Worm (Caenorhabditis elegans) whole organism, L3 larva: Measurements from ENCODE around the gene frpr-4.

ENCODE experiments used
- R02D3.7 ChIP-seq: fragments of 150-350 bp; optimal IDR thresholded peaks from 2 replicates; lab custom pipeline; 2014; ENCODE audit warnings: missing biosample characterization, missing genetic modification characterization
- ZK546.5 ChIP-seq: sonication (generic microtip); optimal IDR thresholded peaks from 2 replicates; lab custom pipeline; 2017; ENCODE audit warnings: missing biosample characterization, missing genetic modification characterization
- ama-1 ChIP-seq: fragments of 150-350 bp; optimal IDR thresholded peaks from 2 replicates; lab custom pipeline; 2018
- ceh-16 ChIP-seq: sonication (generic microtip); optimal IDR thresholded peaks from 2 replicates; lab custom pipeline; 2017; ENCODE audit warnings: missing biosample characterization, missing genetic modification characterization
- ceh-28 ChIP-seq: fragments of 150-350 bp; optimal IDR thresholded peaks from 2 replicates; lab custom pipeline; 2014; ENCODE audit warnings: missing biosample characterization, missing genetic modification reagents, missing genetic modification characterization
- ceh-82 ChIP-seq: fragments of 150-350 bp; optimal IDR thresholded peaks from 2 replicates; lab custom pipeline; 2014; ENCODE audit warnings: missing biosample characterization, missing genetic modification characterization
- ceh-9 ChIP-seq: sonication (generic microtip); optimal IDR thresholded peaks from 2 replicates; lab custom pipeline; 2018; ENCODE audit warnings: missing biosample characterization, missing genetic modification characterization
- egl-27 ChIP-seq: sonication (generic microtip); optimal IDR thresholded peaks from 4 replicates; lab custom pipeline; 2017; ENCODE audit warnings: missing biosample characterization, missing genetic modification reagents, missing genetic modification characterization
- egl-5 ChIP-seq: fragments of 150-350 bp; optimal IDR thresholded peaks from 2 replicates; lab custom pipeline; 2017; ENCODE audit warnings: missing biosample characterization, missing genetic modification reagents, missing genetic modification characterization, inconsistent platforms
- elt-1 ChIP-seq: fragments of 150-350 bp; optimal IDR thresholded peaks from 2 replicates; lab custom pipeline; 2014; ENCODE audit warnings: missing biosample characterization, missing genetic modification characterization
- elt-2 ChIP-seq: sonication (generic microtip); optimal IDR thresholded peaks from 2 replicates; lab custom pipeline; 2016; ENCODE audit warnings: missing genetic modification reagents, mild to moderate bottlenecking, missing genetic modification characterization, missing compliant biosample characterization
- elt-3 ChIP-seq, 3 experiments: fragments of 150-350 bp in 1 of 3; sonication (generic microtip) in 2 of 3; optimal IDR thresholded peaks; 2 replicates in 2 of 3; 4 replicates in 1 of 3; lab custom pipeline; 2014 to 2017; ENCODE audit warnings: missing biosample characterization in 3 of 3, missing genetic modification characterization in 3 of 3
- eor-1 ChIP-seq, 2 experiments: fragments of 150-350 bp; optimal IDR thresholded peaks; 2 replicates each; lab custom pipeline; 2014 to 2018; ENCODE audit warnings: missing biosample characterization in 2 of 2, missing genetic modification characterization in 2 of 2
- fkh-10 ChIP-seq: sonication (generic microtip); optimal IDR thresholded peaks from 2 replicates; lab custom pipeline; 2017; ENCODE audit warnings: missing biosample characterization, missing genetic modification reagents, missing genetic modification characterization
- fos-1 ChIP-seq: fragments of 150-350 bp; optimal IDR thresholded peaks from 2 replicates; lab custom pipeline; 2014; ENCODE audit warnings: missing biosample characterization, missing genetic modification characterization
- hmg-11 ChIP-seq: sonication (generic microtip); optimal IDR thresholded peaks from 2 replicates; lab custom pipeline; 2016; ENCODE audit warnings: missing genetic modification characterization, missing compliant biosample characterization
- jun-1 ChIP-seq: fragments of 150-350 bp; optimal IDR thresholded peaks from 2 replicates; lab custom pipeline; 2014; ENCODE audit warnings: missing biosample characterization, missing genetic modification reagents, missing genetic modification characterization
- lin-15B ChIP-seq: fragments of 150-350 bp; optimal IDR thresholded peaks from 2 replicates; lab custom pipeline; 2014; ENCODE audit warnings: missing biosample characterization, missing genetic modification characterization
- lin-39 ChIP-seq: fragments of 150-350 bp; optimal IDR thresholded peaks from 2 replicates; lab custom pipeline; 2018; ENCODE audit warnings: missing biosample characterization, missing genetic modification reagents, missing genetic modification characterization
- lsy-12 ChIP-seq: sonication (generic microtip); optimal IDR thresholded peaks from 2 replicates; lab custom pipeline; 2016; ENCODE audit warnings: mild to moderate bottlenecking, missing genetic modification characterization, missing compliant biosample characterization
- mml-1 ChIP-seq: fragments of 150-350 bp; sonication (generic microtip); optimal IDR thresholded peaks from 3 replicates; lab custom pipeline; 2014; ENCODE audit warnings: missing biosample characterization, missing genetic modification characterization
- nfya-1 ChIP-seq: sonication (generic microtip); optimal IDR thresholded peaks from 2 replicates; lab custom pipeline; 2017; ENCODE audit warnings: missing genetic modification characterization, mild to moderate bottlenecking, missing compliant biosample characterization, antibody characterized with exemption, moderate library complexity; ENCODE audit not compliant: insufficient read depth
- nhr-11 ChIP-seq: fragments of 150-350 bp; optimal IDR thresholded peaks from 2 replicates; lab custom pipeline; 2014; ENCODE audit warnings: missing biosample characterization, missing genetic modification characterization
- nhr-12 ChIP-seq: fragments of 150-350 bp; optimal IDR thresholded peaks from 2 replicates; lab custom pipeline; 2014; ENCODE audit warnings: missing biosample characterization, missing genetic modification characterization
- nhr-23 ChIP-seq: fragments of 150-350 bp; optimal IDR thresholded peaks from 2 replicates; lab custom pipeline; 2014; ENCODE audit warnings: missing biosample characterization, missing genetic modification reagents, missing genetic modification characterization
- nhr-237 ChIP-seq: fragments of 150-350 bp; optimal IDR thresholded peaks from 2 replicates; lab custom pipeline; 2014; ENCODE audit warnings: missing biosample characterization, missing genetic modification characterization
- nhr-43 ChIP-seq: sonication (generic microtip); optimal IDR thresholded peaks from 2 replicates; lab custom pipeline; 2016; ENCODE audit warnings: mild to moderate bottlenecking, missing genetic modification characterization, missing compliant biosample characterization; ENCODE audit not compliant: poor library complexity, severe bottlenecking
- nhr-77 ChIP-seq: fragments of 150-350 bp; optimal IDR thresholded peaks from 2 replicates; lab custom pipeline; 2014; ENCODE audit warnings: missing biosample characterization, missing genetic modification characterization
- pha-4 ChIP-seq: fragments of 150-350 bp; optimal IDR thresholded peaks from 2 replicates; lab custom pipeline; 2014; ENCODE audit warnings: missing biosample characterization, missing genetic modification reagents, missing genetic modification characterization
- pqm-1 ChIP-seq: fragments of 150-350 bp; optimal IDR thresholded peaks from 2 replicates; lab custom pipeline; 2017; ENCODE audit warnings: missing biosample characterization, missing genetic modification characterization, inconsistent platforms
- sea-2 ChIP-seq: fragments of 150-350 bp; sonication (generic microtip); optimal IDR thresholded peaks from 4 replicates; lab custom pipeline; 2014; ENCODE audit warnings: missing biosample characterization, missing genetic modification reagents, missing genetic modification characterization
- skn-1 ChIP-seq: fragments of 150-350 bp; optimal IDR thresholded peaks from 2 replicates; lab custom pipeline; 2014; ENCODE audit warnings: missing biosample characterization, missing genetic modification characterization
- snpc-4 ChIP-seq: fragments of 150-350 bp; optimal IDR thresholded peaks from 2 replicates; lab custom pipeline; 2014; ENCODE audit warnings: missing biosample characterization, missing genetic modification characterization
- tbx-2 ChIP-seq: sonication (generic microtip); optimal IDR thresholded peaks from 2 replicates; lab custom pipeline; 2016; ENCODE audit warnings: mild to moderate bottlenecking, missing genetic modification characterization, missing compliant biosample characterization
- unc-39 ChIP-seq: sonication (generic microtip); optimal IDR thresholded peaks from 4 replicates; lab custom pipeline; 2017; ENCODE audit warnings: missing biosample characterization, missing genetic modification characterization
- unc-62 ChIP-seq: fragments of 150-350 bp; sonication (generic microtip); optimal IDR thresholded peaks from 4 replicates; lab custom pipeline; 2014; ENCODE audit warnings: missing biosample characterization, missing genetic modification reagents, missing genetic modification characterization
- zag-1 ChIP-seq: fragments of 150-350 bp; optimal IDR thresholded peaks from 2 replicates; lab custom pipeline; 2014; ENCODE audit warnings: missing biosample characterization, missing genetic modification characterization
- ztf-11 ChIP-seq: fragments of 150-350 bp; optimal IDR thresholded peaks from 2 replicates; lab custom pipeline; 2014; ENCODE audit warnings: missing biosample characterization, missing genetic modification characterization

The frpr-4 gene

DNA sequence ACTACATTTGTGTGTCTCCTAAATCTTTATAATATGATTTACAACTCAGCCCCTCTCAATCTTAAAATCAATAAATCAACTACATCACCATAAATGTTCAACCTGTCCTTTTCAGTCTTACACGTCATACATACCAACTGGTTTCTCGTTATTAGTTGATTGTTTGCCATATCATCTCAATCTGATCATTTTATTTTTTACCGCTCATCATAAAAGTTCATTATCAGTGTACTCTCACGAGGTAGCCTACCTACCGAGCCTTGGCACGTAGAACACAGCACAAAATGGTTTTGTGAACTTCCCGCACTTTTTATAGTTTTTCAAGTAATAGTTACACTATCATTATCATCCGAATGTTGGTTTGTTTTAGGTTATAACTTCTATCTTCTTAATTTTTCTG lies 25.8 kb upstream of the frpr-4 start:
- TF ChIP-seq jun-1 (tag; lab: Kevin White, UChicago) (peak; percentile 62), ceh-28 (tag; lab: Kevin White, UChicago) (peak; percentile 27), unc-39 (tag; lab: Kevin White, UChicago) (no peak), elt-2 (tag; lab: Kevin White, UChicago) (peak; percentile 97), pqm-1 (peak; percentile 71), ceh-82 (tag; lab: Kevin White, UChicago) (no peak), nhr-43 (tag; lab: Kevin White, UChicago) (peak; percentile 5)

DNA sequence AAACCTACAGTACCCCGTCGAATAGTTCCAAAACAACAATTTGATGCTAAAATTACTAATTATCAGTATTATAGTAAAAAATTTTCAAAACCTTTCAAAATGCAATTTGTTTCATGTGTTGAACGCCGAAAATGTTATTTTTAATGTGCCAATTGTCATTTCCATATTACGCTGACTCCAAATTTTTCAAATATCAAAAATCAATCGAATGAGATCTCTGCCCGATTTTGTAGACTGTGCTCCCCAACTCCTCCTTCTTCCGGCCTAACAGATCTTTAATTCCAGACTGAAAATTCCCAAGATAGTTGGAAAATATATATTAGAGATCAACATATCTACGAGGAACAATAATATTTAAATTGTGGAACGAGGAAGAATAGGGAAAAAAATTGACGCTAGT lies 22.4 kb upstream of the frpr-4 start:
- no peak for TF ChIP-seq skn-1 (tag; lab: Kevin White, UChicago)
- TF ChIP-seq ama-1 (lab: Kevin White, UChicago), result peak; percentile 80
- TF ChIP-seq lin-15B (tag; lab: Kevin White, UChicago), result no peak
- TF ChIP-seq pqm-1, result peak; percentile 28
- TF ChIP-seq nhr-237, result no peak
- TF ChIP-seq ztf-11 (tag; lab: Kevin White, UChicago), result no peak
- TF ChIP-seq sea-2, result no peak
- TF ChIP-seq elt-2 (tag; lab: Kevin White, UChicago), result peak; percentile 53
- TF ChIP-seq, all 47 proteins: peak for 3

DNA sequence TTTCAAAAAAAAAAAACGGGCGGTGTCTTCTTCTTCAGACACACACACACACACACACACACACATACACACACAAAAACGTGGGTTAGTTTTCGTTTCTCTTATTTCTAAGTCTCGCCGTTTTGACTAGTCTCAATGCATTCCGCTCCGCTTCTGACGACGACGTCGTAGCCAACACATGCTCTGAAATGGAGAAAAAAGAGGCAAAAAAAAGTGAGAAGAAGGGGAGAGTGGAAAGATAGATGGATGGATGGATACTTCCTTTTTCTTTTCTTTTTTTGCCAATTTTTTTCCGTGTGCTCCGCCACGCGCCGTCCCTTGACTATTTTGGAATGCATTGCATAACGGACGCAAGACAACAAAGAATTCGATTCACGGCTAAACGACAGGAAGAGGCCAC lies 21.4 kb upstream of the frpr-4 start:
- TF ChIP-seq R02D3.7 (tag; lab: Kevin White, UChicago) (no peak), lsy-12 (tag; lab: Kevin White, UChicago) (no peak), nhr-237 (no peak), zag-1 (no peak), fkh-10 (peak; percentile 57), pha-4 (tag; lab: Kevin White, UChicago) (no peak), eor-1 (tag; optimal IDR thresholded peaks at IDR 0.05; lab: Kevin White, UChicago) (no peak), elt-2 (tag; lab: Kevin White, UChicago) (no peak), sea-2 (no peak), ceh-16 (tag; lab: Kevin White, UChicago) (no peak), fos-1 (no peak), nhr-23 (tag; lab: Kevin White, UChicago) (no peak), nfya-1 (tag; lab: Kevin White, UChicago) (peak; percentile 57), mml-1 (tag; lab: Kevin White, UChicago) (no peak), unc-62 (no peak), ama-1 (lab: Kevin White, UChicago) (no peak), nhr-11 (no peak), egl-27 (tag; lab: Kevin White, UChicago) (no peak), jun-1 (tag; lab: Kevin White, UChicago) (no peak), ztf-11 (tag; lab: Kevin White, UChicago) (no peak), nhr-12 (tag; lab: Kevin White, UChicago) (no peak), unc-39 (tag; lab: Kevin White, UChicago) (no peak), hmg-11 (tag; lab: Kevin White, UChicago) (peak; percentile 30), lin-39 (tag; lab: Kevin White, UChicago) (peak; percentile 63)
- TF ChIP-seq, all 47 proteins: peak for 4

DNA sequence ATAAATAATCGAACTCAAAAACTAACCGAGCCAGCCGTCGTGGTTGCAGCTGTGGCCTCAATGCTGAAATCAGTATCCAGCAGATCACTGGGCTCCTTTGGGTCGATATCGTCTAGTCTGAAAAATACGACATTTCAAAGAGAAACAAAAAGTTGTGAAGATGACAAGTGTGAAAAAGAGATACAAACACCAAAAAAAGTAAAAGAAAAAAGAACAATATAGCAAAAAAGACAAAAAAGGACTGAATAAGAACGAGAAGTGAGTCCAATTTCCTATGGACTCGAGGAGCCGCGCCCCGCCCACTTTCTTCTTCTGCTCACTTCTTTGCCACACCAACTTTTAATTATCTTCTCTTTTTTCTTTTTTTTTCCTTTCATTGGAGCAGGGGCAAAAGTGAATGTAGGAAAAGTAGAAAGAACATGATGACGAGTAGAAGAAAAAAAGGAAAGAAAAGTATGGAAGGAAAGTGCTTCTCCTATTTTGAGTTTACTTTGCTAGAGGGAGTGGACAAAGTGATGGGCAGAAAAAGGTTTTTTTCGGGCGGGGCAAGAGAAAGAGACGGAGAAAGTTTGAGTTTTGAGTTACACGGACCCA lies 16.5 kb upstream of the frpr-4 start, which contains the start of gene drn-1:
Gene drn-1 (minus strand): TSS at position 117 of the 594 bp plus-strand sequence.
- TF ChIP-seq nhr-23 (tag; lab: Kevin White, UChicago) (no peak), snpc-4 (tag; lab: Kevin White, UChicago) (no peak), nfya-1 (tag; lab: Kevin White, UChicago) (peak; percentile 43), lin-39 (tag; lab: Kevin White, UChicago) (no peak), nhr-12 (tag; lab: Kevin White, UChicago) (no peak), nhr-11 (no peak), elt-1 (tag; lab: Kevin White, UChicago) (no peak), tbx-2 (tag; lab: Kevin White, UChicago) (no peak), egl-5 (tag; lab: Kevin White, UChicago) (no peak), nhr-43 (tag; lab: Kevin White, UChicago) (no peak), ceh-9 (tag; lab: Kevin White, UChicago) (no peak), egl-27 (tag; lab: Kevin White, UChicago) (no peak), lsy-12 (tag; lab: Kevin White, UChicago) (no peak), ceh-28 (tag; lab: Kevin White, UChicago) (no peak), skn-1 (tag; lab: Kevin White, UChicago) (no peak), elt-2 (tag; lab: Kevin White, UChicago) (no peak), fkh-10 (peak; percentile 71), hmg-11 (tag; lab: Kevin White, UChicago) (peak; percentile 23), sea-2 (no peak), ceh-82 (tag; lab: Kevin White, UChicago) (no peak), unc-39 (tag; lab: Kevin White, UChicago) (no peak), lin-15B (tag; lab: Kevin White, UChicago) (no peak), ZK546.5 (tag; lab: Kevin White, UChicago) (no peak), mml-1 (tag; lab: Kevin White, UChicago) (no peak), nhr-77 (tag; lab: Kevin White, UChicago) (no peak), nhr-237 (no peak), elt-3 (tag; optimal IDR thresholded peaks at IDR 0.05; lab: Kevin White, UChicago) (no peak)
